Fruit fly (Drosophila melanogaster) whole organism, prepupa: ENCODE data around the gene Cwc25.

ENCODE experiments used
- CG11902 ChIP-seq: fragments of 200-800 bp; sonication (Bioruptor generic); optimal IDR thresholded peaks from 3 replicates; lab custom pipeline; 2016; ENCODE audit warnings: missing biosample characterization, missing genetic modification characterization
- CG7368 ChIP-seq: fragments of 200-800 bp; sonication (Bioruptor generic); optimal IDR thresholded peaks from 3 replicates; lab custom pipeline; 2016; ENCODE audit warnings: missing biosample characterization, missing genetic modification characterization
- CG8632 ChIP-seq: fragments of 200-800 bp; sonication (Bioruptor generic); optimal IDR thresholded peaks from 3 replicates; lab custom pipeline; 2016; ENCODE audit warnings: missing biosample characterization, missing genetic modification characterization
- Eip93F ChIP-seq: fragments of 200-800 bp; sonication (Bioruptor generic); optimal IDR thresholded peaks from 2 replicates; lab custom pipeline; 2016; ENCODE audit warnings: missing biosample characterization, mild to moderate bottlenecking, missing genetic modification characterization
- Lpt ChIP-seq: fragments of 200-800 bp; sonication (Bioruptor generic); optimal IDR thresholded peaks from 3 replicates; lab custom pipeline; 2016; ENCODE audit warnings: missing biosample characterization, missing genetic modification characterization
- OdsH ChIP-seq: fragments of 200-800 bp; sonication (Bioruptor generic); optimal IDR thresholded peaks from 3 replicates; lab custom pipeline; 2016; ENCODE audit warnings: missing biosample characterization, missing genetic modification characterization
- Sox102F ChIP-seq: fragments of 200-800 bp; sonication (Bioruptor generic); optimal IDR thresholded peaks from 2 replicates; lab custom pipeline; 2016; ENCODE audit warnings: missing biosample characterization, mild to moderate bottlenecking, missing genetic modification characterization
- Sox15 ChIP-seq: fragments of 200-800 bp; sonication (Bioruptor generic); optimal IDR thresholded peaks from 3 replicates; lab custom pipeline; 2016; ENCODE audit warnings: missing biosample characterization, missing genetic modification characterization
- dac ChIP-seq: fragments of 200-800 bp; sonication (Bioruptor generic); optimal IDR thresholded peaks from 2 replicates; lab custom pipeline; 2017; ENCODE audit warnings: missing biosample characterization, mild to moderate bottlenecking, missing genetic modification characterization
- dsx ChIP-seq: fragments of 200-800 bp; optimal IDR thresholded peaks from 3 replicates; lab custom pipeline; 2019; ENCODE audit warnings: missing biosample characterization, mild to moderate bottlenecking, missing genetic modification characterization, moderate library complexity; ENCODE audit not compliant: poor library complexity, severe bottlenecking
- fd59A ChIP-seq: fragments of 200-800 bp; sonication (Bioruptor generic); optimal IDR thresholded peaks from 2 replicates; lab custom pipeline; 2017; ENCODE audit warnings: missing biosample characterization, mild to moderate bottlenecking, missing genetic modification characterization, missing genetic modification reagents
- fd85E ChIP-seq: fragments of 200-800 bp; sonication (Bioruptor generic); optimal IDR thresholded peaks from 3 replicates; lab custom pipeline; 2016; ENCODE audit warnings: missing biosample characterization, missing genetic modification characterization
- fkh ChIP-seq: fragments of 200-800 bp; sonication (Bioruptor generic); optimal IDR thresholded peaks from 3 replicates; lab custom pipeline; 2017; ENCODE audit warnings: missing biosample characterization, mild to moderate bottlenecking, missing genetic modification characterization, moderate library complexity
- salr ChIP-seq, 2 experiments: fragments of 200-800 bp; sonication (Bioruptor generic); optimal IDR thresholded peaks; 3 replicates each; lab custom pipeline; 2016 to 2018; ENCODE audit warnings: missing biosample characterization in 2 of 2, missing genetic modification characterization in 2 of 2, mild to moderate bottlenecking in 1 of 2

dm6 chr2L:2723100-2723499 lies 21.8 kb upstream of the Cwc25 start:
- TF ChIP-seq fd85E (GFP tag; lab: Kevin White, UChicago) (no peak), Sox15 (no peak), OdsH (no peak), CG11902 (no peak), Sox102F (GFP tag; lab: Kevin White, UChicago) (no peak), dac (GFP tag; lab: Kevin White, UChicago) (no peak), salr (GFP tag; optimal IDR thresholded peaks at IDR 0.05; lab: Kevin White, UChicago) (no peak), fkh (GFP tag; lab: Kevin White, UChicago) (no peak), dsx (no peak), CG8632 (no peak), Lpt (GFP tag; lab: Kevin White, UChicago) (no peak), CG7368 (GFP tag; lab: Kevin White, UChicago) (no peak), Eip93F (GFP tag; lab: Kevin White, UChicago) (no peak), fd59A (GFP tag; lab: Kevin White, UChicago) (no peak)
